Fruit fly (Drosophila melanogaster) whole organism, embryonic: Measurements from ENCODE around the gene CG46467.

Experiments used
- Abd-B ChIP-seq: fragments of 200-800 bp; sonication (Bioruptor generic); optimal IDR thresholded peaks from 2 replicates; lab custom pipeline; 2018; ENCODE audit warnings: missing biosample characterization, mild to moderate bottlenecking, missing genetic modification characterization, moderate library complexity
- BtbVII ChIP-seq: fragments of 200-800 bp; sonication (Bioruptor generic); optimal IDR thresholded peaks from 3 replicates; lab custom pipeline; 2017; ENCODE audit warnings: missing biosample characterization, mild to moderate bottlenecking, missing genetic modification characterization
- CG15269 ChIP-seq: fragments of 200-800 bp; sonication (Bioruptor generic); optimal IDR thresholded peaks from 2 replicates; lab custom pipeline; 2018; ENCODE audit warnings: missing biosample characterization, mild to moderate bottlenecking, missing genetic modification characterization, moderate library complexity
- CG1792 ChIP-seq: fragments of 200-800 bp; sonication (Bioruptor generic); optimal IDR thresholded peaks from 2 replicates; lab custom pipeline; 2016; ENCODE audit warnings: missing biosample characterization, missing genetic modification characterization
- CG1832 ChIP-seq: fragments of 200-800 bp; sonication (Bioruptor generic); optimal IDR thresholded peaks from 2 replicates; lab custom pipeline; 2017; ENCODE audit warnings: missing biosample characterization, mild to moderate bottlenecking, missing genetic modification characterization, inconsistent platforms
- CG2889 ChIP-seq: fragments of 200-800 bp; sonication (Bioruptor generic); IDR thresholded peaks from 3 replicates; pipeline ENCODE4 v1.3.6; 2022; ENCODE audit warnings: missing biosample characterization, missing genetic modification characterization
- CG31441 ChIP-seq: fragments of 200-800 bp; sonication (Bioruptor generic); IDR thresholded peaks from 2 replicates; pipeline ENCODE4 v1.3.6; 2022; ENCODE audit warnings: missing biosample characterization, missing genetic modification characterization
- CG33213 ChIP-seq: fragments of 200-800 bp; sonication (Bioruptor generic); optimal IDR thresholded peaks from 3 replicates; lab custom pipeline; 2016; ENCODE audit warnings: missing biosample characterization, missing genetic modification characterization
- CG34422 ChIP-seq: fragments of 200-800 bp; sonication (Bioruptor generic); IDR thresholded peaks from 3 replicates; pipeline ENCODE4 v1.3.6; 2022; ENCODE audit warnings: missing biosample characterization, missing genetic modification characterization
- CG4328 ChIP-seq: fragments of 200-800 bp; sonication (Bioruptor generic); optimal IDR thresholded peaks from 3 replicates; lab custom pipeline; 2017; ENCODE audit warnings: missing biosample characterization, missing genetic modification reagents, missing genetic modification characterization
- CG6689 ChIP-seq: fragments of 200-800 bp; sonication (Bioruptor generic); IDR thresholded peaks from 2 replicates; pipeline ENCODE4 v1.3.6; 2022; ENCODE audit warnings: missing biosample characterization, missing genetic modification characterization
- CG7745 ChIP-seq: fragments of 200-800 bp; sonication (Bioruptor generic); optimal IDR thresholded peaks from 2 replicates; lab custom pipeline; 2018; ENCODE audit warnings: missing biosample characterization, mild to moderate bottlenecking, missing genetic modification characterization, moderate library complexity
- CG8290 ChIP-seq, 3 experiments: fragments of 200-800 bp; sonication (Bioruptor generic); optimal IDR thresholded peaks; 2 replicates each; lab custom pipeline; 2016 to 2019; ENCODE audit warnings: missing biosample characterization in 3 of 3, missing genetic modification characterization in 3 of 3, mild to moderate bottlenecking in 2 of 3, moderate library complexity in 1 of 3
- CG8359 ChIP-seq: fragments of 200-800 bp; sonication (Bioruptor generic); optimal IDR thresholded peaks from 2 replicates; lab custom pipeline; 2017; ENCODE audit warnings: missing biosample characterization, mild to moderate bottlenecking, missing genetic modification characterization, borderline replicate concordance
- D19A ChIP-seq: fragments of 200-800 bp; optimal IDR thresholded peaks from 3 replicates; lab custom pipeline; 2019; ENCODE audit warnings: missing biosample characterization, mild to moderate bottlenecking, missing genetic modification characterization, moderate library complexity
- D19B ChIP-seq: fragments of 200-800 bp; sonication (Bioruptor generic); optimal IDR thresholded peaks from 2 replicates; lab custom pipeline; 2017; ENCODE audit warnings: missing biosample characterization, mild to moderate bottlenecking, missing genetic modification characterization
- E2f2 ChIP-seq: fragments of 200-800 bp; sonication (Bioruptor generic); IDR thresholded peaks from 2 replicates; pipeline ENCODE4 v1.3.6; 2022; ENCODE audit warnings: missing biosample characterization, missing genetic modification characterization
- Gsc ChIP-seq: fragments of 200-800 bp; sonication (Bioruptor generic); IDR thresholded peaks from 2 replicates; pipeline ENCODE4 v1.3.6; 2022; ENCODE audit warnings: missing biosample characterization, missing genetic modification characterization
- Gug ChIP-seq: fragments of 200-800 bp; sonication (Bioruptor generic); IDR thresholded peaks from 4 replicates; pipeline ENCODE4 v1.3.6; 2022; ENCODE audit warnings: missing biosample characterization, missing genetic modification characterization
- Hmr ChIP-seq: fragments of 200-800 bp; sonication (Bioruptor generic); optimal IDR thresholded peaks from 3 replicates; lab custom pipeline; 2017; ENCODE audit warnings: mild to moderate bottlenecking, missing biosample characterization, missing genetic modification reagents, missing genetic modification characterization
- Hr39 ChIP-seq: fragments of >200 bp; optimal IDR thresholded peaks from 2 replicates; lab custom pipeline; 2017
- Rx ChIP-seq: fragments of 200-800 bp; sonication (Bioruptor generic); IDR thresholded peaks from 2 replicates; pipeline ENCODE4 v1.3.6; 2022; ENCODE audit warnings: missing biosample characterization, missing genetic modification characterization
- Six4 ChIP-seq: fragments of 200-800 bp; sonication (Bioruptor generic); optimal IDR thresholded peaks from 2 replicates; lab custom pipeline; 2016; ENCODE audit warnings: missing biosample characterization, missing genetic modification characterization
- Sry-β ChIP-seq: fragments of 200-800 bp; sonication (Bioruptor generic); optimal IDR thresholded peaks from 2 replicates; lab custom pipeline; 2018; ENCODE audit warnings: missing biosample characterization, mild to moderate bottlenecking, missing genetic modification characterization, moderate library complexity
- ac ChIP-seq: fragments of 200-800 bp; sonication (Bioruptor generic); optimal IDR thresholded peaks from 3 replicates; lab custom pipeline; 2017; ENCODE audit warnings: missing biosample characterization, mild to moderate bottlenecking, missing genetic modification characterization
- al ChIP-seq: fragments of 200-800 bp; sonication (Bioruptor generic); IDR thresholded peaks from 2 replicates; pipeline ENCODE4 v1.3.6; 2022; ENCODE audit warnings: missing biosample characterization, missing genetic modification characterization
- cato ChIP-seq: fragments of 200-800 bp; sonication (Bioruptor generic); optimal IDR thresholded peaks from 2 replicates; lab custom pipeline; 2016; ENCODE audit warnings: missing biosample characterization, missing genetic modification characterization, borderline replicate concordance
- exex ChIP-seq: fragments of 200-800 bp; sonication (Bioruptor generic); optimal IDR thresholded peaks from 4 replicates; lab custom pipeline; 2018; ENCODE audit warnings: missing biosample characterization, mild to moderate bottlenecking, missing genetic modification characterization, moderate library complexity
- fd96Cb ChIP-seq: fragments of 200-800 bp; sonication (Bioruptor generic); optimal IDR thresholded peaks from 2 replicates; lab custom pipeline; 2018; ENCODE audit warnings: missing biosample characterization, mild to moderate bottlenecking, missing genetic modification characterization, moderate library complexity
- gcm2 ChIP-seq: fragments of 200-800 bp; sonication (Bioruptor generic); optimal IDR thresholded peaks from 2 replicates; lab custom pipeline; 2016; ENCODE audit warnings: missing biosample characterization, missing genetic modification characterization
- gfzf ChIP-seq: fragments of 200-800 bp; sonication (Bioruptor generic); optimal IDR thresholded peaks from 2 replicates; lab custom pipeline; 2016; ENCODE audit warnings: missing biosample characterization, mild to moderate bottlenecking, missing genetic modification characterization, moderate library complexity
- grau ChIP-seq: fragments of 200-800 bp; optimal IDR thresholded peaks from 3 replicates; lab custom pipeline; 2019; ENCODE audit warnings: missing biosample characterization, mild to moderate bottlenecking, missing genetic modification characterization, moderate library complexity
- gro ChIP-seq: fragments of 200-800 bp; sonication (Bioruptor generic); optimal IDR thresholded peaks from 2 replicates; lab custom pipeline; 2016; ENCODE audit warnings: missing biosample characterization, missing genetic modification characterization
- hkb ChIP-seq, 2 experiments: fragments of 200-800 bp in 1 of 2; fragments of >200 bp in 1 of 2; sonication (Bioruptor generic) in 1 of 2; IDR thresholded peaks in 1 of 2; optimal IDR thresholded peaks in 1 of 2; 2 replicates each; pipeline versions ENCODE4 v1.3.6 to Lab custom; 2017 to 2022; ENCODE audit warnings: missing biosample characterization in 1 of 2, missing genetic modification characterization in 1 of 2
- lmd ChIP-seq: fragments of 200-800 bp; sonication (Bioruptor generic); IDR thresholded peaks from 2 replicates; pipeline ENCODE4 v1.3.6; 2022; ENCODE audit warnings: missing biosample characterization, missing genetic modification characterization
- nau ChIP-seq: fragments of 200-800 bp; sonication (Bioruptor generic); optimal IDR thresholded peaks from 3 replicates; lab custom pipeline; 2017; ENCODE audit warnings: missing biosample characterization, mild to moderate bottlenecking, missing genetic modification characterization, missing genetic modification reagents
- nerfin-2 ChIP-seq: fragments of 200-800 bp; sonication (Bioruptor generic); IDR thresholded peaks from 2 replicates; pipeline ENCODE4 v1.3.6; 2022; ENCODE audit warnings: missing biosample characterization, missing genetic modification characterization; ENCODE audit not compliant: partially characterized antibody
- pum ChIP-seq: fragments of 200-800 bp; sonication (Bioruptor generic); optimal IDR thresholded peaks from 2 replicates; lab custom pipeline; 2016; ENCODE audit warnings: missing biosample characterization, missing genetic modification characterization
- sd ChIP-seq: fragments of 200-800 bp; sonication (Bioruptor generic); optimal IDR thresholded peaks from 3 replicates; lab custom pipeline; 2018; ENCODE audit warnings: missing biosample characterization, mild to moderate bottlenecking, missing genetic modification characterization, moderate library complexity
- sens-2 ChIP-seq: fragments of 200-800 bp; sonication (Bioruptor generic); IDR thresholded peaks from 2 replicates; pipeline ENCODE4 v1.3.6; 2022; ENCODE audit warnings: missing biosample characterization, missing genetic modification characterization
- trh ChIP-seq: fragments of 200-800 bp; sonication (Bioruptor generic); optimal IDR thresholded peaks from 2 replicates; lab custom pipeline; 2016; ENCODE audit warnings: missing biosample characterization, missing genetic modification characterization
- vnd ChIP-seq: fragments of 200-800 bp; sonication (Bioruptor generic); IDR thresholded peaks from 3 replicates; pipeline ENCODE4 v1.3.6; 2022; ENCODE audit warnings: missing biosample characterization, missing genetic modification characterization; ENCODE audit not compliant: partially characterized antibody
- zen2 ChIP-seq: fragments of 200-800 bp; sonication (Bioruptor generic); IDR thresholded peaks from 3 replicates; pipeline ENCODE4 v1.3.6; 2022; ENCODE audit warnings: missing biosample characterization, missing genetic modification characterization; ENCODE audit not compliant: partially characterized antibody

Gene CG46467

DNA sequence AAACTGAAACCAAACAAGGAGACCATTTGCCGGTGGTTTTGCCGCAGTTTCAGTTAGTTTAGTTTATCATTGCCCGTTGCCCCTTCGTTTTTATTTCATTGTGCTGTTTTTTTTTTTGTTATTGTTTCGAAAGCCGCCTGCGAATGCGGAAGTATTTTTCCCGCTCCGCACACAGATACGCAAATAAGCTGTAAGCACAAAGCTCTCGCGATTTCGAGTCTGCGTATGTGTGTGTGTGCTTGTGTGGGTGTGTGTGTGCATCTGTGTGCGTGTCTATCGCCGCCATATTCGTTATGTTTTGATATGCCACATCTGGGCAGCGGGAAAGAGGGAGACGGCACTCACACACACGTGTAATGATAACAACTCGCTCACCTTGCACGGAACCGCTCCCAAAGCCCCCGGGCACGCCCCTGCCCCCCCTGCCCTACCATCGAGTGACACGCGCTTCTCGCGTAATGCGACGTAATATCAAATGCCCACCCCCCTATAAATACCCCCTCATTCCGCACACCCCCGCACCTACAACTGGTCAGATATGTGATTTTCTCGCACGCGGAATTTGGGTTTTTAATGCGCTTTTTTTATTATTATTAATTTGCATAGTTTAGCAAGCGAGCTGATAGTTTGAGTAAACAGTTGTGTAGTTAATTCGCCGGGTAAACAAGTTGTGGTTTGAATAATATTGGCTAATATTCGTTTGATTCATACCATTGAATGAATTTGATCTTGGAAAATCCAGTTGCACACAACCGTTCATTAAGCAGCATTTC is 57.9 kb downstream of the CG46467 start (continued):
- TF ChIP-seq pum (GFP tag; lab: Kevin White, UChicago) (no peak), D19A (no peak), Rx (GFP tag; lab: Robert Waterston, UW) (no peak), Abd-B (GFP tag; lab: Kevin White, UChicago) (no peak), CG15269 (tag; lab: Kevin White, UChicago) (peak; percentile 34), CG31441 (GFP tag; lab: Robert Waterston, UW) (no peak), gcm2 (no peak), al (GFP tag; lab: Robert Waterston, UW) (0 out of 2 replicates have a peak, but pooled peaks have one; percentile 30), sens-2 (no peak), CG4328 (GFP tag; lab: Kevin White, UChicago) (peak; percentile 5), Gsc (no peak), cato (GFP tag; lab: Kevin White, UChicago) (no peak), fd96Cb (tag; lab: Kevin White, UChicago) (no peak), sd (peak; percentile 98), nerfin-2 (GFP tag; lab: Robert Waterston, UW) (no peak), CG2889 (GFP tag; lab: Robert Waterston, UW) (no peak), vnd (GFP tag; lab: Robert Waterston, UW) (0 out of 3 replicates have a peak, but pooled peaks have one; percentile 35), CG7745 (tag; lab: Kevin White, UChicago) (no peak), lmd (GFP tag; lab: Robert Waterston, UW) (no peak), CG34422 (GFP tag; lab: Robert Waterston, UW) (peak; percentile 56; the same call in 1 of the 3 replicates), CG8359 (no peak), CG6689 (GFP tag; lab: Robert Waterston, UW) (no peak), D19B (no peak), zen2 (GFP tag; lab: Robert Waterston, UW) (no peak; the same call in 2 of the 3 replicates), exex (tag; lab: Kevin White, UChicago) (peak; percentile 80), CG33213 (GFP tag; lab: Kevin White, UChicago) (no peak), E2f2 (GFP tag; lab: Robert Waterston, UW) (no peak), hkb (optimal IDR thresholded peaks at IDR 0.05; lab: Kevin White, UChicago) (no peak), hkb (GFP tag; IDR thresholded peaks at IDR 0.05; lab: Robert Waterston, UW) (0 out of 2 replicates have a peak, but pooled peaks have one; percentile 15), Six4 (GFP tag; lab: Kevin White, UChicago) (no peak), Hr39 (lab: Kevin White, UChicago) (no peak), gfzf (GFP tag; lab: Kevin White, UChicago) (no peak), gro (GFP tag; lab: Kevin White, UChicago) (peak; percentile 18), BtbVII (GFP tag; lab: Kevin White, UChicago) (peak; percentile 73), CG1792 (no peak), grau (tag; lab: Kevin White, UChicago) (peak; percentile 17), Sry-β (GFP tag; lab: Kevin White, UChicago) (no peak), nau (GFP tag; lab: Kevin White, UChicago) (no peak), ac (GFP tag; lab: Kevin White, UChicago) (no peak), CG1832 (GFP tag; lab: Kevin White, UChicago) (peak; percentile 57), trh (GFP tag; lab: Kevin White, UChicago) (no peak), CG8290 (GFP tag; optimal IDR thresholded peaks at IDR 0.05; lab: Kevin White, UChicago) (no peak), CG8290 (tag; optimal IDR thresholded peaks at IDR 0.05; lab: Kevin White, UChicago) (peak in 1 of 2 experiments; percentile 82), Hmr (GFP tag; lab: Kevin White, UChicago) (peak; percentile 60), Gug (no peak)
